Fruit fly (Drosophila melanogaster) whole organism, embryonic: ENCODE results near the gene CG33098.

Experiments used
- CG15479 ChIP-seq: fragments of 200-800 bp; sonication (Bioruptor generic); optimal IDR thresholded peaks from 3 replicates; lab custom pipeline; 2019; ENCODE audit warnings: missing biosample characterization, mild to moderate bottlenecking, missing genetic modification characterization, moderate library complexity
- CG5953 ChIP-seq: fragments of 200-800 bp; sonication (Bioruptor generic); IDR thresholded peaks from 2 replicates; pipeline ENCODE4 v1.3.6; 2022; ENCODE audit warnings: missing biosample characterization, missing genetic modification characterization
- az2 ChIP-seq: fragments of 200-800 bp; sonication (Bioruptor generic); optimal IDR thresholded peaks from 3 replicates; lab custom pipeline; 2016; ENCODE audit warnings: missing biosample characterization, missing genetic modification characterization
- gce ChIP-seq: fragments of 200-800 bp; sonication (Bioruptor generic); IDR thresholded peaks from 3 replicates; pipeline ENCODE4 v1.3.6; 2022; ENCODE audit warnings: missing biosample characterization, missing genetic modification characterization
- pnt ChIP-seq: fragments of 200-800 bp; sonication (Bioruptor generic); optimal IDR thresholded peaks from 3 replicates; lab custom pipeline; 2016; ENCODE audit warnings: missing biosample characterization, missing genetic modification characterization

- TF ChIP-seq gce (GFP tag; lab: Robert Waterston, UW) (no peak), pnt (no peak), az2 (GFP tag; lab: Kevin White, UChicago) (no peak), CG5953 (GFP tag; lab: Robert Waterston, UW) (no peak), CG15479 (GFP tag; lab: Kevin White, UChicago) (peak; percentile 20)
Measured at dm6 chr3R:12382563-12382962, 4.4 kb upstream of the CG33098 start, which contains the start of gene CG10035.
